Worm (Caenorhabditis elegans) whole organism, mixed stage, embryonic: ENCODE data around the gene hdl-2.

Experiments
- ces-1 ChIP-seq: fragments of 150-350 bp; optimal IDR thresholded peaks from 2 replicates; lab custom pipeline; 2014; ENCODE audit warnings: missing biosample characterization, missing genetic modification reagents, missing genetic modification characterization
- lsy-2 ChIP-seq: fragments of 150-350 bp; optimal IDR thresholded peaks from 2 replicates; lab custom pipeline; 2014; ENCODE audit warnings: missing biosample characterization, missing genetic modification characterization
- snpc-4 ChIP-seq: fragments of 150-350 bp; optimal IDR thresholded peaks from 2 replicates; lab custom pipeline; 2014; ENCODE audit warnings: missing biosample characterization, missing genetic modification characterization
- unc-62 ChIP-seq: fragments of 150-350 bp; optimal IDR thresholded peaks from 2 replicates; lab custom pipeline; 2014; ENCODE audit warnings: missing biosample characterization, missing genetic modification reagents, missing genetic modification characterization

DNA sequence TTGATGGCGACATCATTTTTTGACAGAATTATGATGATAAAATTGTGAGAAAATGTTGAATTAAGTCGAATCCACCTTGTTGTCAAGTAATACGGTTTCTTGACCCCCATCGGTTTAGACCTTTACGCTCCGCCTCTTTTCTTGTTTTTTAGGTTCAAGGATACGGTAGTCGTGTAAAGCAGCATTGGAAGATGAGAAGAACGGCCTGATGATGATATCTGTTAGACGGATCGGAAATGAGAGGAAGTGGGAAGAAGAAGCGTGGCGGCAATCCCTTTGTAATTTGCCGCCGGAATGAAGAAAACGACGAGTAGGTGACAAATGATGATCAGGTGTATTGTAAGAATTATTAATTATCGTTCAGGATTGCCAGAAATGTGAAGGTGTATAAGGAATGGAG is 5.9 kb downstream of the hdl-2 start, which contains the start of gene npax-4:
- TF ChIP-seq lsy-2 (tag; lab: Kevin White, UChicago) (no peak), snpc-4 (tag; lab: Kevin White, UChicago) (no peak), ces-1 (GFP tag; lab: Kevin White, UChicago) (no peak), unc-62 (GFP tag; lab: Kevin White, UChicago) (no peak)
